Fruit fly (Drosophila melanogaster): Measurements from ENCODE around the gene RYa-R.
A peak's percentile ranks its signal among the peaks of the same experiment; 100 is the strongest.

The RYa-R gene

DNA sequence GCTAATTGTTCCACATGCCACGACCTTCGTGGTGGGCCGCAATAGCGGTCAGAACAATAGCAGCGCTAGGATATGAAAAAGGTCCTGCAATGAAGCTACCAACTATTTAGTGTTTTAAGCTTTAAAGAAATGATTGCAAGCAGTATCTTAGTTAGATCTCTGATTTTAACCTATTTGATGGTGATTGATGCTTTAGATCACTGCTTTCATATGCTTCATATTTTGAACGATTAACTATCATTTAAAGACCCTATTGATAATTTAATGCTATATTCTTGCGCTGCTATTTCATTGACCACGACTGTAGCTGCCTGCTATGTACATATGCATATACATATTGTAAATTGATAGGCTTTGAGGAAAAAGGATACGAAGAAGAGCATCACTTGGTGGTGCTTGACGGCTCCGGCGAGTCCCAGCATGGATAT lies 33.0 kb upstream of the RYa-R start (continued):
- TF ChIP-seq Rfx (GFP tag; IDR thresholded peaks at IDR 0.05), result peak; percentile 29; the same call in 1 of the 2 replicates
- TF ChIP-seq BtbVII (GFP tag; optimal IDR thresholded peaks at IDR 0.05), result peak; percentile 78
- TF ChIP-seq fu2 (GFP tag; optimal IDR thresholded peaks at IDR 0.05), result peak; percentile 32
- TF ChIP-seq ap (GFP tag; IDR thresholded peaks at IDR 0.05), result no peak
- peak; percentile 72 for TF ChIP-seq lmd (GFP tag; IDR thresholded peaks at IDR 0.05)
- peak; percentile 52 for TF ChIP-seq CG12219 (GFP tag; optimal IDR thresholded peaks at IDR 0.05)
- peak; percentile 2 for TF ChIP-seq emc (GFP tag; optimal IDR thresholded peaks at IDR 0.05)
- peak; percentile 74 for TF ChIP-seq scrt (GFP tag; optimal IDR thresholded peaks at IDR 0.05)
- TF ChIP-seq CG2199 (GFP tag; IDR thresholded peaks at IDR 0.05), result no peak
- peak; percentile 72 for TF ChIP-seq vvl (GFP tag; IDR thresholded peaks at IDR 0.05)
- peak; percentile 35; the same call in 2 of the 3 replicates for TF ChIP-seq row (GFP tag; IDR thresholded peaks at IDR 0.05)
- no peak for TF ChIP-seq CkIIα-i1 (GFP tag; IDR thresholded peaks at IDR 0.05)
- TF ChIP-seq CoRest (tag; optimal IDR thresholded peaks at IDR 0.05), result peak; percentile 53
- TF ChIP-seq CG31224 (GFP tag; IDR thresholded peaks at IDR 0.05), result peak; percentile 26; the same call in 1 of the 2 replicates
- peak; percentile 68 for TF ChIP-seq mam (GFP tag; optimal IDR thresholded peaks at IDR 0.05)
- TF ChIP-seq nerfin-2 (GFP tag; IDR thresholded peaks at IDR 0.05; ENCODE audit: partially characterized antibody), result no peak
- no peak for TF ChIP-seq CG3163 (GFP tag; optimal IDR thresholded peaks at IDR 0.05)
- peak; percentile 87 for TF ChIP-seq zen (tag; optimal IDR thresholded peaks at IDR 0.05)
- peak; percentile 35 for TF ChIP-seq CTCF (GFP tag; optimal IDR thresholded peaks at IDR 0.05)
- no peak for TF ChIP-seq CG30020 (tag; optimal IDR thresholded peaks at IDR 0.05)
- peak; percentile 24 for TF ChIP-seq CG16815 (GFP tag; optimal IDR thresholded peaks at IDR 0.05)
- TF ChIP-seq CG11085 (GFP tag; IDR thresholded peaks at IDR 0.05), result no peak
- peak; percentile 32 for TF ChIP-seq CG12391 (tag; optimal IDR thresholded peaks at IDR 0.05)
- TF ChIP-seq Chrac-16 (GFP tag; optimal IDR thresholded peaks at IDR 0.05), result peak; percentile 6
- peak; percentile 58; the same call in 1 of the 3 replicates for TF ChIP-seq CG7357 (GFP tag; IDR thresholded peaks at IDR 0.05)
- peak; percentile 69 for TF ChIP-seq CG1792 (GFP tag; optimal IDR thresholded peaks at IDR 0.05)
- TF ChIP-seq Ada2b (GFP tag; IDR thresholded peaks at IDR 0.05), result peak; percentile 53; the same call in 1 of the 2 replicates
- peak; percentile 33; the same call in 1 of the 2 replicates for TF ChIP-seq CG10366 (GFP tag; IDR thresholded peaks at IDR 0.05)
- TF ChIP-seq CG10959 (GFP tag; IDR thresholded peaks at IDR 0.05), result peak; percentile 58; the same call in 1 of the 2 replicates
- no peak for TF ChIP-seq aop (GFP tag; IDR thresholded peaks at IDR 0.05)
- TF ChIP-seq CG15696 (tag; optimal IDR thresholded peaks at IDR 0.05), result peak; percentile 86
- TF ChIP-seq CG11696 (GFP tag; IDR thresholded peaks at IDR 0.05), result peak; percentile 93
- peak; percentile 1 for TF ChIP-seq ftz-f1 (GFP tag; optimal IDR thresholded peaks at IDR 0.05)
- peak; percentile 32; the same call in 1 of the 3 replicates for TF ChIP-seq Dbx (GFP tag; IDR thresholded peaks at IDR 0.05)
- TF ChIP-seq hkb (optimal IDR thresholded peaks at IDR 0.05), result no peak
- TF ChIP-seq hkb (GFP tag; IDR thresholded peaks at IDR 0.05), result peak; percentile 56; the same call in 1 of the 2 replicates
- peak; percentile 11 for TF ChIP-seq CG6765 (GFP tag; optimal IDR thresholded peaks at IDR 0.05)
- peak; percentile 55 for TF ChIP-seq lilli (GFP tag; optimal IDR thresholded peaks at IDR 0.05)
- peak; percentile 9 for TF ChIP-seq twi (tag; optimal IDR thresholded peaks at IDR 0.05)
- peak; percentile 41 for TF ChIP-seq Dip3 (GFP tag; optimal IDR thresholded peaks at IDR 0.05)
- TF ChIP-seq sr (GFP tag; IDR thresholded peaks at IDR 0.05), result 0 out of 3 replicates have a peak, but pooled peaks have one; percentile 3
- peak; percentile 3 for TF ChIP-seq tx (GFP tag; optimal IDR thresholded peaks at IDR 0.05)
- no peak for TF ChIP-seq CG1832 (GFP tag; optimal IDR thresholded peaks at IDR 0.05)
- TF ChIP-seq nerfin-1 (tag; optimal IDR thresholded peaks at IDR 0.05), result peak; percentile 67
- TF ChIP-seq pb (GFP tag; optimal IDR thresholded peaks at IDR 0.05), result no peak
- TF ChIP-seq unpg (GFP tag; optimal IDR thresholded peaks at IDR 0.05), result peak; percentile 62
- peak; percentile 54 for TF ChIP-seq CG4404 (GFP tag; IDR thresholded peaks at IDR 0.05)
- peak; percentile 34 for TF ChIP-seq CG12299 (tag; optimal IDR thresholded peaks at IDR 0.05)
- no peak for TF ChIP-seq CG10462 (GFP tag; optimal IDR thresholded peaks at IDR 0.05)
- TF ChIP-seq CG10565 (GFP tag; optimal IDR thresholded peaks at IDR 0.05), result peak; percentile 40
- TF ChIP-seq Drgx (GFP tag; IDR thresholded peaks at IDR 0.05), result peak; percentile 71; the same call in 1 of the 2 replicates
- no peak for TF ChIP-seq ci (GFP tag; IDR thresholded peaks at IDR 0.05)
- TF ChIP-seq Ets97D (GFP tag; optimal IDR thresholded peaks at IDR 0.05), result peak; percentile 55

Data from whole organism, embryonic.